Worm (Caenorhabditis elegans) whole organism, L4 larva: Measurements from ENCODE around the gene gnrr-4.
A peak's percentile ranks its signal among the peaks of the same experiment; 100 is the strongest.

Experiments used
- T20F7.1 ChIP-seq: fragments of 200-800 bp; sonication (Bioruptor generic); optimal IDR thresholded peaks from 2 replicates; lab custom pipeline; 2018; ENCODE audit warnings: mild to moderate bottlenecking, missing genetic modification characterization, missing compliant biosample characterization
- T26A8.4 ChIP-seq: fragments of 200-800 bp; sonication (Bioruptor generic); IDR thresholded peaks from 2 replicates; pipeline ENCODE4 v1.3.6; 2022; ENCODE audit warnings: missing genetic modification characterization, missing compliant biosample characterization
- Y48G9A.11 ChIP-seq: fragments of 200-800 bp; sonication (Bioruptor generic); IDR thresholded peaks from 2 replicates; pipeline ENCODE4 v1.3.6; 2022; ENCODE audit warnings: missing genetic modification reagents, missing genetic modification characterization, missing compliant biosample characterization
- Y5F2A.4 ChIP-seq: fragments of 200-800 bp; sonication (Bioruptor generic); optimal IDR thresholded peaks from 2 replicates; lab custom pipeline; 2018; ENCODE audit warnings: mild to moderate bottlenecking, missing genetic modification characterization, missing compliant biosample characterization
- aha-1 ChIP-seq: fragments of 150-350 bp; peaks from one replicate; lab custom pipeline; 2014; ENCODE audit warnings: missing biosample characterization, missing genetic modification characterization
- arid-1 ChIP-seq: fragments of 200-800 bp; sonication (Bioruptor generic); conservative IDR thresholded peaks from 2 replicates; pipeline ENCODE4 v1.3.6; 2022; ENCODE audit warnings: missing genetic modification reagents, missing genetic modification characterization, missing compliant biosample characterization
- ceh-20 ChIP-seq: fragments of 200-800 bp; sonication (Bioruptor generic); IDR thresholded peaks from 2 replicates; pipeline ENCODE4 v1.3.6; 2022; ENCODE audit warnings: missing genetic modification reagents, missing genetic modification characterization, missing compliant biosample characterization
- ceh-32 ChIP-seq: sonication (generic microtip); optimal IDR thresholded peaks from 2 replicates; lab custom pipeline; 2016; ENCODE audit warnings: mild to moderate bottlenecking, missing genetic modification characterization, missing compliant biosample characterization; ENCODE audit not compliant: poor library complexity
- ceh-82 ChIP-seq: sonication (generic microtip); optimal IDR thresholded peaks from 2 replicates; lab custom pipeline; 2017; ENCODE audit warnings: missing biosample characterization, missing genetic modification characterization
- ctbp-1 ChIP-seq: fragments of 200-800 bp; sonication (Bioruptor generic); IDR thresholded peaks from 2 replicates; pipeline ENCODE4 v1.3.6; 2022; ENCODE audit warnings: missing genetic modification reagents, missing genetic modification characterization, missing compliant biosample characterization
- daf-12 ChIP-seq: fragments of 150-350 bp; optimal IDR thresholded peaks from 2 replicates; lab custom pipeline; 2014; ENCODE audit warnings: missing biosample characterization, missing genetic modification reagents, missing genetic modification characterization
- dmd-6 ChIP-seq: fragments of 200-800 bp; sonication (Bioruptor generic); IDR thresholded peaks from 2 replicates; pipeline ENCODE4 v1.3.6; 2022; ENCODE audit warnings: missing genetic modification reagents, missing genetic modification characterization, missing compliant biosample characterization
- dmd-8 ChIP-seq: fragments of 200-800 bp; sonication (Bioruptor generic); IDR thresholded peaks from 2 replicates; pipeline ENCODE4 v1.3.6; 2022; ENCODE audit warnings: missing genetic modification characterization, missing compliant biosample characterization
- dve-1 ChIP-seq: sonication (generic microtip); optimal IDR thresholded peaks from 2 replicates; lab custom pipeline; 2017; ENCODE audit warnings: antibody characterized with exemption, mild to moderate bottlenecking, missing genetic modification characterization, missing compliant biosample characterization; ENCODE audit not compliant: insufficient read depth
- egl-27 ChIP-seq: sonication (generic microtip); optimal IDR thresholded peaks from 3 replicates; lab custom pipeline; 2017; ENCODE audit warnings: missing biosample characterization, missing genetic modification reagents, missing genetic modification characterization
- egl-43 ChIP-seq: fragments of 200-800 bp; sonication (Bioruptor generic); IDR thresholded peaks from 2 replicates; pipeline ENCODE4 v1.3.6; 2022; ENCODE audit warnings: missing genetic modification reagents, missing genetic modification characterization, missing compliant biosample characterization
- fos-1 ChIP-seq: fragments of 150-350 bp; optimal IDR thresholded peaks from 2 replicates; lab custom pipeline; 2014; ENCODE audit warnings: missing biosample characterization, missing genetic modification characterization
- gei-8 ChIP-seq: fragments of 200-800 bp; sonication (Bioruptor generic); optimal IDR thresholded peaks from 2 replicates; lab custom pipeline; 2018; ENCODE audit warnings: mild to moderate bottlenecking, missing genetic modification characterization, missing compliant biosample characterization
- hlh-11 ChIP-seq: fragments of 200-800 bp; sonication (Bioruptor generic); optimal IDR thresholded peaks from 2 replicates; lab custom pipeline; 2018; ENCODE audit warnings: mild to moderate bottlenecking, missing genetic modification characterization, missing compliant biosample characterization
- hmg-1.1 ChIP-seq: fragments of 200-800 bp; sonication (Bioruptor generic); IDR thresholded peaks from 2 replicates; pipeline ENCODE4 v1.3.6; 2022; ENCODE audit warnings: missing genetic modification reagents, missing genetic modification characterization, missing compliant biosample characterization
- lin-13 ChIP-seq: fragments of 150-350 bp; optimal IDR thresholded peaks from 2 replicates; lab custom pipeline; 2014; ENCODE audit warnings: missing biosample characterization, missing genetic modification reagents, missing genetic modification characterization
- lin-38 ChIP-seq: fragments of 200-800 bp; sonication (Bioruptor generic); IDR thresholded peaks from 2 replicates; pipeline ENCODE4 v1.3.6; 2022; ENCODE audit warnings: missing genetic modification reagents, missing genetic modification characterization, missing compliant biosample characterization
- lin-39 ChIP-seq: fragments of 150-350 bp; optimal IDR thresholded peaks from 2 replicates; lab custom pipeline; 2014; ENCODE audit warnings: missing biosample characterization, missing genetic modification reagents, missing genetic modification characterization
- lir-3 ChIP-seq: sonication (generic microtip); optimal IDR thresholded peaks from 2 replicates; lab custom pipeline; 2016; ENCODE audit warnings: mild to moderate bottlenecking, missing genetic modification characterization, missing compliant biosample characterization
- lsy-2 ChIP-seq, 2 experiments: fragments of 150-350 bp in 1 of 2; sonication (generic microtip) in 1 of 2; optimal IDR thresholded peaks; 2 replicates each; lab custom pipeline; 2014 to 2017; ENCODE audit warnings: missing biosample characterization in 2 of 2, missing genetic modification characterization in 2 of 2
- mdl-1 ChIP-seq, 2 experiments: fragments of 150-350 bp in 1 of 2; sonication (generic microtip) in 1 of 2; optimal IDR thresholded peaks; 2 replicates each; lab custom pipeline; 2014 to 2017; ENCODE audit warnings: missing biosample characterization in 2 of 2, missing genetic modification characterization in 2 of 2
- mep-1 ChIP-seq: fragments of 150-350 bp; sonication (generic microtip); optimal IDR thresholded peaks from 3 replicates; lab custom pipeline; 2014; ENCODE audit warnings: missing biosample characterization, missing genetic modification characterization
- mxl-2 ChIP-seq: fragments of 200-800 bp; sonication (Bioruptor generic); conservative IDR thresholded peaks from 2 replicates; pipeline ENCODE4 v1.3.6; 2022; ENCODE audit warnings: missing genetic modification reagents, missing genetic modification characterization, missing compliant biosample characterization
- nhr-102 ChIP-seq: sonication (generic microtip); optimal IDR thresholded peaks from 2 replicates; lab custom pipeline; 2016; ENCODE audit warnings: mild to moderate bottlenecking, missing genetic modification characterization, moderate library complexity, missing compliant biosample characterization
- nhr-11 ChIP-seq: fragments of 150-350 bp; optimal IDR thresholded peaks from 2 replicates; lab custom pipeline; 2014; ENCODE audit warnings: missing biosample characterization, missing genetic modification characterization
- nhr-111 ChIP-seq: fragments of 200-800 bp; sonication (Bioruptor generic); optimal IDR thresholded peaks from 2 replicates; lab custom pipeline; 2018; ENCODE audit warnings: mild to moderate bottlenecking, missing genetic modification characterization, missing compliant biosample characterization
- nhr-25 ChIP-seq: sonication (generic microtip); optimal IDR thresholded peaks from 2 replicates; lab custom pipeline; 2017; ENCODE audit warnings: missing genetic modification characterization, mild to moderate bottlenecking, missing compliant biosample characterization, antibody characterized with exemption, moderate library complexity, borderline replicate concordance; ENCODE audit not compliant: insufficient read depth
- nhr-41 ChIP-seq: fragments of 200-800 bp; sonication (Bioruptor generic); IDR thresholded peaks from 2 replicates; pipeline ENCODE4 v1.3.6; 2022; ENCODE audit warnings: missing genetic modification reagents, missing genetic modification characterization, missing compliant biosample characterization
- nhr-42 ChIP-seq: fragments of 200-800 bp; sonication (Bioruptor generic); IDR thresholded peaks from 2 replicates; pipeline ENCODE4 v1.3.6; 2022; ENCODE audit warnings: missing genetic modification characterization, missing compliant biosample characterization
- nhr-6 ChIP-seq: fragments of 150-350 bp; optimal IDR thresholded peaks from 2 replicates; lab custom pipeline; 2014; ENCODE audit warnings: missing biosample characterization, missing genetic modification characterization
- rbr-2 ChIP-seq: sonication (generic microtip); optimal IDR thresholded peaks from 2 replicates; lab custom pipeline; 2016; ENCODE audit warnings: missing genotype, missing genetic modification characterization, missing compliant biosample characterization
- snpc-1.2 ChIP-seq: fragments of 200-800 bp; sonication (Bioruptor generic); IDR thresholded peaks from 2 replicates; pipeline ENCODE4 v1.3.6; 2022; ENCODE audit warnings: missing genetic modification reagents, missing genetic modification characterization, missing compliant biosample characterization
- snpc-4 ChIP-seq: fragments of 150-350 bp; optimal IDR thresholded peaks from 2 replicates; lab custom pipeline; 2014; ENCODE audit warnings: missing biosample characterization, missing genetic modification characterization
- spr-1 ChIP-seq: sonication (generic microtip); optimal IDR thresholded peaks from 2 replicates; lab custom pipeline; 2016; ENCODE audit warnings: mild to moderate bottlenecking, missing genetic modification characterization, missing compliant biosample characterization
- spr-3 ChIP-seq: fragments of 200-800 bp; sonication (Bioruptor generic); optimal IDR thresholded peaks from 2 replicates; lab custom pipeline; 2018; ENCODE audit warnings: mild to moderate bottlenecking, missing genetic modification characterization, missing compliant biosample characterization
- zag-1 ChIP-seq: fragments of 150-350 bp; optimal IDR thresholded peaks from 2 replicates; lab custom pipeline; 2014; ENCODE audit warnings: missing biosample characterization, missing genetic modification characterization
- zfp-2 ChIP-seq: sonication (generic microtip); optimal IDR thresholded peaks from 2 replicates; lab custom pipeline; 2016; ENCODE audit warnings: mild to moderate bottlenecking, missing genetic modification characterization, missing compliant biosample characterization
- zip-11 ChIP-seq: fragments of 200-800 bp; sonication (Bioruptor generic); IDR thresholded peaks from 2 replicates; pipeline ENCODE4 v1.3.6; 2022; ENCODE audit warnings: missing genetic modification characterization, missing compliant biosample characterization
- zip-2 ChIP-seq: fragments of 150-350 bp; optimal IDR thresholded peaks from 2 replicates; lab custom pipeline; 2014; ENCODE audit warnings: missing biosample characterization, missing genetic modification characterization
- ztf-7 ChIP-seq: fragments of 150-350 bp; optimal IDR thresholded peaks from 2 replicates; lab custom pipeline; 2014; ENCODE audit warnings: missing biosample characterization, missing genetic modification characterization

gnrr-4 gene

ce11 chrX:5753141-5753540, 10.0 kb upstream of the gnrr-4 start:
- TF ChIP-seq snpc-4 (peak; percentile 57), aha-1 (peak; percentile 85), ceh-82 (tag; lab: Kevin White, UChicago) (no peak)

- TF ChIP-seq nhr-111 (GFP tag; lab: Kevin White, UChicago) (no peak), zag-1 (tag; lab: Kevin White, UChicago) (no peak), lsy-2 (tag; optimal IDR thresholded peaks at IDR 0.05; lab: Kevin White, UChicago) (no peak), Y5F2A.4 (no peak), rbr-2 (tag; lab: Kevin White, UChicago) (no peak), nhr-25 (tag; lab: Kevin White, UChicago) (no peak), daf-12 (no peak), nhr-41 (GFP tag; lab: Robert Waterston, UW) (no peak), snpc-1.2 (no peak), T20F7.1 (GFP tag; lab: Kevin White, UChicago) (no peak)
These were observed 3.6 kb upstream of the gnrr-4 start for ce11 chrX:5746665-5747064.

ce11 chrX:5733728-5734252, 9.3 kb downstream of the gnrr-4 start, which contains the start of gene rgs-6:
rgs-6 (minus strand) TSS chrX:5733778.
- no peak for TF ChIP-seq dmd-8 (GFP tag; lab: Robert Waterston, UW)
- TF ChIP-seq lin-13: no peak
- TF ChIP-seq nhr-11: no peak
- TF ChIP-seq zfp-2 (tag; lab: Kevin White, UChicago): no peak
- no peak for TF ChIP-seq T20F7.1 (GFP tag; lab: Kevin White, UChicago)
- TF ChIP-seq mxl-2 (GFP tag; lab: Robert Waterston, UW): no peak
- no peak for TF ChIP-seq spr-3 (GFP tag; lab: Kevin White, UChicago)
- no peak for TF ChIP-seq nhr-102 (tag; lab: Kevin White, UChicago)
- no peak for TF ChIP-seq gei-8
- TF ChIP-seq mep-1: no peak
- TF ChIP-seq egl-27: no peak
- no peak for TF ChIP-seq lin-39 (tag; lab: Kevin White, UChicago)
- TF ChIP-seq lin-38 (GFP tag; lab: Robert Waterston, UW): no peak
- TF ChIP-seq nhr-42 (GFP tag; lab: Robert Waterston, UW): no peak

- TF ChIP-seq hmg-1.1 (GFP tag; lab: Robert Waterston, UW) (peak; percentile 76; the same call in 1 of the 2 replicates), zip-2 (no peak), dmd-6 (GFP tag; lab: Robert Waterston, UW) (peak; percentile 39), dmd-8 (GFP tag; lab: Robert Waterston, UW) (no peak), ctbp-1 (peak; percentile 83), Y5F2A.4 (no peak), fos-1 (tag; lab: Kevin White, UChicago) (no peak), arid-1 (GFP tag; lab: Robert Waterston, UW) (no peak), Y48G9A.11 (no peak), ceh-20 (GFP tag; lab: Robert Waterston, UW) (peak; percentile 51; the same call in 1 of the 2 replicates), mdl-1 (tag; optimal IDR thresholded peaks at IDR 0.05; lab: Kevin White, UChicago) (peak in 1 of 2 experiments; percentile 80), egl-43 (GFP tag; lab: Robert Waterston, UW) (peak; percentile 63), spr-3 (GFP tag; lab: Kevin White, UChicago) (no peak), nhr-42 (GFP tag; lab: Robert Waterston, UW) (no peak), ceh-32 (tag; lab: Kevin White, UChicago) (peak; percentile 21), nhr-11 (peak; percentile 68), dve-1 (peak; percentile 9), nhr-6 (no peak), spr-1 (tag; lab: Kevin White, UChicago) (peak; percentile 2), lir-3 (tag; lab: Kevin White, UChicago) (no peak), zag-1 (tag; lab: Kevin White, UChicago) (peak; percentile 13), mep-1 (peak; percentile 87), zip-11 (GFP tag; lab: Robert Waterston, UW) (no peak), hlh-11 (peak; percentile 15), T26A8.4 (GFP tag; lab: Robert Waterston, UW) (no peak), aha-1 (peak; percentile 98), zfp-2 (tag; lab: Kevin White, UChicago) (peak; percentile 13), lsy-2 (tag; optimal IDR thresholded peaks at IDR 0.05; lab: Kevin White, UChicago) (peak; percentile 38 to 56), ztf-7 (tag; lab: Kevin White, UChicago) (no peak)
These were observed 14.1 kb downstream of the gnrr-4 start for ce11 chrX:5728956-5729467.
